Fruit fly (Drosophila melanogaster): ENCODE measurements around the gene Spn38F.

Gene Spn38F

DNA sequence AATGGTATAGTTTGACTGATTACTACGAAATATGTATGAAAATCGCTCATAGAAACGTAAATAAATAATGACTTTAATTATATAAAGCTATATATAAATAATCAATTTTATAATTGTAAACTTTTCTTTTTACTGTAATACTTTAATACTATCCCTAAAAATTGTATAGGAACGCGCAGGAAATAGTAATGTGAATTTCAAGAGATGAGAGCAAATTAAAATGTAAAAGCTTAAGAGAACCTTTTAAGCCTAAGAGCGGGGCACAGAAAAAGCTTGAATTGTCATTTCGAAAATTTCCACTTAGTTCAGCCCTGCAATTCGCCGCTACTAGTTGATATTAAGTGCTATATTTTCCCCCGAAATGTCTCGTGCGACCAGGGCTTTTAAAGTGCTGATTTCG is 8.5 kb downstream of the Spn38F start, which contains the start of gene CG31673:
Gene CG31673, plus strand, starts transcription at position 301 of the 400 bp plus-strand sequence.
- TF ChIP-seq Hr83 (GFP tag; optimal IDR thresholded peaks at IDR 0.05; ENCODE audit: poor library complexity, severe bottlenecking) (no peak), Dif (GFP tag; optimal IDR thresholded peaks at IDR 0.05; ENCODE audit: partially characterized antibody) (peak; percentile 1)

DNA sequence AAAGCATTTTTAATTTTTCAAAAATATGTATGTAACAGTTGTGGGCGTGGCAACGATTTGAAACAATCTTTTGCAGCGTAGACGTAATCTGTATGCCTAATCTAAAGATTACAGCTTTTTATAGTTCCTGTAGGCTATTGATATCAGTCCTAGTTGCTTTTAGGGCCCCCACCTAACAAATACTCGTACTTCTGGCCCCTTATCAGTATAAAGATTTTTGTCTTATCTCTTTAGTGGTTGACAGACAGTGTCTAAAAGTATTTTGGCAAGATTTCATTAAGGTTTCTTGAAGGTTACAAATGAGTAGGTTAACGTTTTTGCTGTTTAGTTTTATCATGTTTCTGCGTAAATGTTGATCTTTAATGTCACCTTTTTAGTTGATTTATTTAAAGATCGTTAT is 9.1 kb downstream of the Spn38F start:
- TF ChIP-seq psq (GFP tag; optimal IDR thresholded peaks at IDR 0.05) = no peak
- no peak for TF ChIP-seq dmrt93B (GFP tag; optimal IDR thresholded peaks at IDR 0.05)
- TF ChIP-seq Abd-B (GFP tag; optimal IDR thresholded peaks at IDR 0.05) = no peak
- TF ChIP-seq Dfd (GFP tag; optimal IDR thresholded peaks at IDR 0.05) = no peak
- TF ChIP-seq foxo (GFP tag; optimal IDR thresholded peaks at IDR 0.05) = no peak
- no peak for TF ChIP-seq CG32264 (GFP tag; optimal IDR thresholded peaks at IDR 0.05)
- no peak for TF ChIP-seq tai (GFP tag; optimal IDR thresholded peaks at IDR 0.05)
- no peak for TF ChIP-seq CrebA (GFP tag; optimal IDR thresholded peaks at IDR 0.05; ENCODE audit: borderline replicate concordance)
- TF ChIP-seq Vsx2 (GFP tag; optimal IDR thresholded peaks at IDR 0.05; ENCODE audit: partially characterized antibody) = no peak
- TF ChIP-seq N (GFP tag; optimal IDR thresholded peaks at IDR 0.05) = no peak

DNA sequence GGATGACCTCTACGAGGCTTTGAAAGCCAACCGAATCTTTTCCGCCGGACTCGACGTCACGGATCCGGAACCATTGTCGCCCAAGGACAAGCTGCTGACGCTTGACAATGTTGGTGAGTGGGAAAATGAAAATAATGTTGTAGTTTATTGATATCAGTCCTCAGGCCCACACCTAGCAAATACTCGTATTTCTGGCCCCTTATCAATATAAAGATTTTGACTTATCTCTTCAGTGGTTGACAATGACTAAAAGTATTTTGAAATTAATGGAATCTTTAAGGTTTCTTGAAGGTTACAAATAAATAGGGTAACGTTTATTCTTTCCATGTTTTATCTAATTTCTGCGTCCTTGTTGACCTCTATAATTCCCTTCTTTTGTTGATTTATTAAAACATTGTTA is 10.7 kb downstream of the Spn38F start:
- no peak for TF ChIP-seq HLH106 (tag; optimal IDR thresholded peaks at IDR 0.05)
- no peak for TF ChIP-seq OdsH (GFP tag; optimal IDR thresholded peaks at IDR 0.05)
- TF ChIP-seq ey (GFP tag; optimal IDR thresholded peaks at IDR 0.05) = no peak
- TF ChIP-seq Jra (GFP tag; optimal IDR thresholded peaks at IDR 0.05) = no peak
- TF ChIP-seq GATAd (GFP tag; optimal IDR thresholded peaks at IDR 0.05) = no peak
- TF ChIP-seq foxo (GFP tag; optimal IDR thresholded peaks at IDR 0.05) = no peak
- no peak for TF ChIP-seq jim (GFP tag; optimal IDR thresholded peaks at IDR 0.05)
- no peak for TF ChIP-seq Hr78 (GFP tag; optimal IDR thresholded peaks at IDR 0.05)
- no peak for TF ChIP-seq Dfd (GFP tag; optimal IDR thresholded peaks at IDR 0.05)
- no peak for TF ChIP-seq Hr83 (GFP tag; optimal IDR thresholded peaks at IDR 0.05; ENCODE audit: poor library complexity, severe bottlenecking)
- TF ChIP-seq fru (GFP tag; optimal IDR thresholded peaks at IDR 0.05) = no peak
- no peak for TF ChIP-seq pan (optimal IDR thresholded peaks at IDR 0.05)
- no peak for TF ChIP-seq brk (GFP tag; optimal IDR thresholded peaks at IDR 0.05)
- TF ChIP-seq h (GFP tag; optimal IDR thresholded peaks at IDR 0.05) = no peak

DNA sequence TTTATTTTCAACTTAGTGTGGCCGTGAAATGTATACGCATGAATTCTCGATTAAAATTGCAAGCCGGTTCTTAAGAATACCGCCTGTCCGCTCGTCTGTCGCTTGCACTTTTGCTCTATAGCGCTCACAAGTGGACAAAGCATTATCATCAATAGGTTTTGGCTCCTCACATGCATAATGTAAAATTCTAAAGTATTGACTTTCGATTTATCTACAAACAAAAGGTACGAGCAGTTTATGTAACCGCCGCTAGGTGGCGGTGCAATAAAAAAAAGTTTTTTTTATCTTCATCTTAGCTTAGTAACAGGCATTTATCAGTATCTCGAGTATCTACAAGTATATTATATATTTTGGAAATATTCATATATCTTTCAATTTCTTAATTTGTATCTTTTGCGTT is 11.6 kb downstream of the Spn38F start:
- TF ChIP-seq tai (GFP tag; optimal IDR thresholded peaks at IDR 0.05) (no peak), sage (GFP tag; optimal IDR thresholded peaks at IDR 0.05) (no peak), h (GFP tag; optimal IDR thresholded peaks at IDR 0.05) (no peak), CG9705 (GFP tag; optimal IDR thresholded peaks at IDR 0.05) (no peak), sv (GFP tag; optimal IDR thresholded peaks at IDR 0.05) (no peak), jim (GFP tag; optimal IDR thresholded peaks at IDR 0.05) (no peak), lola (GFP tag; optimal IDR thresholded peaks at IDR 0.05) (no peak), dl (GFP tag; optimal IDR thresholded peaks at IDR 0.05; ENCODE audit: insufficient read depth in 1 of 2, partially characterized antibody in 2 of 2) (no peak), dsf (GFP tag; optimal IDR thresholded peaks at IDR 0.05; ENCODE audit: borderline replicate concordance) (no peak), Vsx2 (GFP tag; optimal IDR thresholded peaks at IDR 0.05; ENCODE audit: partially characterized antibody) (no peak), Mio (GFP tag; optimal IDR thresholded peaks at IDR 0.05) (no peak), Hr83 (GFP tag; optimal IDR thresholded peaks at IDR 0.05; ENCODE audit: poor library complexity, severe bottlenecking) (no peak)

DNA sequence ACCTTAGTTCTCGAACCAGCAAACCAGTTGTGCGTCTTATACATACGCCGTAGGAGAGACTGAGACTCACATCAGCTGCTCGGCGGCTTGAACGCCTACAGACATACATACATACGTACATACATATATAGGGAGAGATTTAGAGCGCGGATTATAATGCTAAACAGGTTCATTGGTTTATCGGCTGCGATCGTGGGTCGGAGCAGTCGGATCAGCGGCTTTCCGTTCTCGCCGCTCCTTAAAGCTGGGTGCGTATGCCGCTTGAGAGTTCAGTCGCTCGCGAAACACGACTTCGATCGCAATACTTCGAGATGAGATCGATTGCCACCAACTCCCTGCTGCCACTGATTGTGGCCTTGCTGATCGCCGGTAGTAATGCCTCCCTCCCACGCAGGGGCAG is 12.5 kb downstream of the Spn38F start:
- TF ChIP-seq Hr83 (GFP tag; optimal IDR thresholded peaks at IDR 0.05; ENCODE audit: poor library complexity, severe bottlenecking) (peak; percentile 9), sage (GFP tag; optimal IDR thresholded peaks at IDR 0.05) (no peak), HLH106 (tag; optimal IDR thresholded peaks at IDR 0.05) (no peak), CrebA (GFP tag; optimal IDR thresholded peaks at IDR 0.05; ENCODE audit: borderline replicate concordance) (peak; percentile 3), dl (GFP tag; optimal IDR thresholded peaks at IDR 0.05; ENCODE audit: insufficient read depth in 1 of 2, partially characterized antibody in 2 of 2) (peak in 1 of 2 experiments; percentile 14), fru (GFP tag; optimal IDR thresholded peaks at IDR 0.05) (no peak), woc (GFP tag; optimal IDR thresholded peaks at IDR 0.05) (peak; percentile 10), Rel (GFP tag; optimal IDR thresholded peaks at IDR 0.05) (peak; percentile 58), Rel (tag; optimal IDR thresholded peaks at IDR 0.05) (no peak)
